Worm (Caenorhabditis elegans): Measurements from ENCODE around the gene nhr-223.

The nhr-223 gene

DNA sequence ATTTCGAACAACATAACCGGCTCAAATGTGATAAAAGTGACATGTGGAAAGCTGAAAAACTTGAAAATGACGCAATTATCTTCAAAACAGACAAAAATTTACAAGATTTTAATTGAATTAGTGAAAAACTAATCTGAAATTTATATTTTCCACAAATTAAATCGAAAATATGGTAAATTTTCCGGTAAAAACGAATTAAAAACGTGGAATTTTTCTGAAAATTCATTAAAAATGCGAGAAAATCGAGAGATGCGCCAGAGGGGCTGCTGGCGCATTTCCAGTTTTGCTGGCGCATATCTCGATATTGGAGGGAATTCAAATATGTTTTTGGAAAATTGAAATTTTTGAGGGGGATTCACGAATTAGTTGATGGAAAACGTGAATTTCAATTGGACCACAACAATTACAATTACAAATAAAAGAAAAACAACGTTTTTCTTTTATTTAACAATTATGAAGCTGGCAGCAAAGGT is 30.0 kb upstream of the nhr-223 start, which contains the start of the genes haf-3 and F57A10.2 (continued):
- TF ChIP-seq ztf-26 (tag; optimal IDR thresholded peaks at IDR 0.05): peak; percentile 51
- peak; percentile 56 for TF ChIP-seq xnd-1 (tag; optimal IDR thresholded peaks at IDR 0.05)
- TF ChIP-seq Y53G8AR.9 (GFP tag; conservative IDR thresholded peaks at IDR 0.05): peak; percentile 91
- no peak for TF ChIP-seq ztf-3 (GFP tag; optimal IDR thresholded peaks at IDR 0.05)
- TF ChIP-seq B0261.1 (tag; optimal IDR thresholded peaks at IDR 0.05): peak; percentile 34
- TF ChIP-seq T26A5.8 (tag; optimal IDR thresholded peaks at IDR 0.05): no peak
- TF ChIP-seq nhr-80 (tag; optimal IDR thresholded peaks at IDR 0.05): peak; percentile 28
- no peak for TF ChIP-seq die-1 (tag; optimal IDR thresholded peaks at IDR 0.05)
- no peak for TF ChIP-seq bed-2 (GFP tag; IDR thresholded peaks at IDR 0.05)
- no peak for TF ChIP-seq mes-4 (tag; optimal IDR thresholded peaks at IDR 0.05)
- peak; percentile 35 for TF ChIP-seq F49E8.2 (tag; optimal IDR thresholded peaks at IDR 0.05; ENCODE audit: insufficient read depth)
- no peak for TF ChIP-seq athp-1 (tag; optimal IDR thresholded peaks at IDR 0.05)
- no peak for TF ChIP-seq sea-2 (GFP tag; IDR thresholded peaks at IDR 0.05)
- TF ChIP-seq ceh-27 (GFP tag; optimal IDR thresholded peaks at IDR 0.05): peak; percentile 65
- TF ChIP-seq ztf-25 (GFP tag; IDR thresholded peaks at IDR 0.05): no peak
- peak; percentile 38 for TF ChIP-seq chd-7 (tag; optimal IDR thresholded peaks at IDR 0.05)
- no peak for TF ChIP-seq zfh-2 (GFP tag; conservative IDR thresholded peaks at IDR 0.05)
- no peak for TF ChIP-seq B0019.2 (GFP tag; conservative IDR thresholded peaks at IDR 0.05)
- no peak for TF ChIP-seq ama-1 (optimal IDR thresholded peaks at IDR 0.05)
- TF ChIP-seq ama-1 (GFP tag; optimal IDR thresholded peaks at IDR 0.05): no peak
- TF ChIP-seq mcd-1 (GFP tag; IDR thresholded peaks at IDR 0.05): peak; percentile 92
- TF ChIP-seq madf-6 (GFP tag; IDR thresholded peaks at IDR 0.05): peak; percentile 85
- no peak for TF ChIP-seq lin-26 (GFP tag; IDR thresholded peaks at IDR 0.05)
- TF ChIP-seq lsy-27 (tag; optimal IDR thresholded peaks at IDR 0.05; ENCODE audit: borderline replicate concordance, insufficient read depth): no peak
- TF ChIP-seq repo-1 (tag; optimal IDR thresholded peaks at IDR 0.05): peak; percentile 70
- TF ChIP-seq snpc-3.4 (tag; optimal IDR thresholded peaks at IDR 0.05): peak; percentile 83
- peak; percentile 88 for TF ChIP-seq tlf-1 (GFP tag; optimal IDR thresholded peaks at IDR 0.05)
- peak; percentile 84 for TF ChIP-seq attf-6 (GFP tag; IDR thresholded peaks at IDR 0.05)
- TF ChIP-seq cebp-1 (GFP tag; IDR thresholded peaks at IDR 0.05): no peak
- peak; percentile 81 for TF ChIP-seq cebp-1 (tag; optimal IDR thresholded peaks at IDR 0.05)
- TF ChIP-seq lin-54 (GFP tag; optimal IDR thresholded peaks at IDR 0.05): peak; percentile 99
- TF ChIP-seq atf-7 (tag; optimal IDR thresholded peaks at IDR 0.05): peak; percentile 55
- peak; percentile 38 for TF ChIP-seq madf-10 (tag; optimal IDR thresholded peaks at IDR 0.05)
- TF ChIP-seq Y95B8A.8 (GFP tag; IDR thresholded peaks at IDR 0.05): no peak
- no peak for TF ChIP-seq zim-3 (tag; optimal IDR thresholded peaks at IDR 0.05)
- no peak for TF ChIP-seq nfya-1 (tag; optimal IDR thresholded peaks at IDR 0.05; ENCODE audit: borderline replicate concordance, insufficient read depth)
- peak; percentile 98 for TF ChIP-seq ztf-18 (tag; optimal IDR thresholded peaks at IDR 0.05)
- TF ChIP-seq D2030.7 (GFP tag; IDR thresholded peaks at IDR 0.05): peak; percentile 83
- TF ChIP-seq Y79H2A.3 (GFP tag; conservative IDR thresholded peaks at IDR 0.05): no peak
- no peak for TF ChIP-seq nhr-27 (tag; optimal IDR thresholded peaks at IDR 0.05)
- TF ChIP-seq efl-1 (GFP tag; optimal IDR thresholded peaks at IDR 0.05): peak; percentile 90
- TF ChIP-seq B0336.3 (GFP tag; IDR thresholded peaks at IDR 0.05): peak; percentile 86
- no peak for TF ChIP-seq Y53F4B.3 (GFP tag; IDR thresholded peaks at IDR 0.05)
- TF ChIP-seq pbrm-1 (GFP tag; IDR thresholded peaks at IDR 0.05): peak; percentile 92
- peak in 1 of 2 experiments; percentile 71 for TF ChIP-seq let-607 (tag; optimal IDR thresholded peaks at IDR 0.05)
- TF ChIP-seq dox-1 (GFP tag; IDR thresholded peaks at IDR 0.05): peak; percentile 93
- TF ChIP-seq K12H6.12 (tag; optimal IDR thresholded peaks at IDR 0.05): peak; percentile 60
- no peak for TF ChIP-seq mel-28 (tag; optimal IDR thresholded peaks at IDR 0.05; ENCODE audit: borderline replicate concordance)
- no peak for TF ChIP-seq sptf-2 (GFP tag; optimal IDR thresholded peaks at IDR 0.05)
